Fruit fly (Drosophila melanogaster) whole organism, embryonic: ENCODE results near the gene ND-MNLL.

ENCODE experiments used
- Ada2b ChIP-seq: fragments of 200-800 bp; sonication (Bioruptor generic); IDR thresholded peaks from 2 replicates; pipeline ENCODE4 v1.3.6; 2022; ENCODE audit warnings: missing biosample characterization, missing genetic modification characterization
- Awh ChIP-seq: fragments of 200-800 bp; sonication (Bioruptor generic); IDR thresholded peaks from 2 replicates; pipeline ENCODE4, ENCODE4 v1.3.6; 2022; ENCODE audit warnings: missing biosample characterization, missing genetic modification characterization
- CG1024 ChIP-seq: fragments of 200-800 bp; sonication (Bioruptor generic); IDR thresholded peaks from 2 replicates; pipeline ENCODE4 v1.3.6; 2022; ENCODE audit warnings: missing biosample characterization, missing genetic modification characterization
- CG10267 ChIP-seq: fragments of 200-800 bp; sonication (Bioruptor generic); optimal IDR thresholded peaks from 2 replicates; lab custom pipeline; 2018; ENCODE audit warnings: missing biosample characterization, mild to moderate bottlenecking, missing genetic modification characterization, moderate library complexity
- CG10366 ChIP-seq: fragments of 200-800 bp; sonication (Bioruptor generic); IDR thresholded peaks from 2 replicates; pipeline ENCODE4 v1.3.6; 2022; ENCODE audit warnings: missing biosample characterization, missing genetic modification characterization
- CG10431 ChIP-seq: fragments of 200-800 bp; sonication (Bioruptor generic); optimal IDR thresholded peaks from 3 replicates; lab custom pipeline; 2018; ENCODE audit warnings: missing biosample characterization, mild to moderate bottlenecking, missing genetic modification characterization
- CG11456 ChIP-seq: fragments of 200-800 bp; sonication (Bioruptor generic); IDR thresholded peaks from 3 replicates; pipeline ENCODE4 v1.3.6; 2022; ENCODE audit warnings: missing biosample characterization, missing genetic modification characterization
- CG11696 ChIP-seq: fragments of 200-800 bp; sonication (Bioruptor generic); IDR thresholded peaks from 2 replicates; pipeline ENCODE4 v1.3.6; 2022; ENCODE audit warnings: missing biosample characterization, missing genetic modification characterization
- CG12942 ChIP-seq: fragments of 200-800 bp; sonication (Bioruptor generic); optimal IDR thresholded peaks from 3 replicates; lab custom pipeline; 2016; ENCODE audit warnings: missing biosample characterization, missing genetic modification characterization
- CG14050 ChIP-seq: fragments of 200-800 bp; sonication (Bioruptor generic); IDR thresholded peaks from 3 replicates; pipeline ENCODE4 v1.3.6; 2022; ENCODE audit warnings: missing biosample characterization, missing genetic modification characterization
- CG1603 ChIP-seq: fragments of 200-800 bp; sonication (Bioruptor generic); optimal IDR thresholded peaks from 2 replicates; lab custom pipeline; 2019; ENCODE audit warnings: missing biosample characterization, mild to moderate bottlenecking, missing genetic modification characterization, moderate library complexity
- CG17612 ChIP-seq: fragments of 200-800 bp; sonication (Bioruptor generic); IDR thresholded peaks from 2 replicates; pipeline ENCODE4 v1.3.6; 2022; ENCODE audit warnings: missing biosample characterization, missing genetic modification characterization
- CG3065 ChIP-seq: fragments of 200-800 bp; sonication (Bioruptor generic); optimal IDR thresholded peaks from 2 replicates; lab custom pipeline; 2016; ENCODE audit warnings: missing biosample characterization, missing genetic modification characterization
- CG3281 ChIP-seq: fragments of 200-800 bp; sonication (Bioruptor generic); optimal IDR thresholded peaks from 3 replicates; lab custom pipeline; 2017; ENCODE audit warnings: missing biosample characterization, mild to moderate bottlenecking, missing genetic modification characterization
- CG33557 ChIP-seq: fragments of 200-800 bp; sonication (Bioruptor generic); optimal IDR thresholded peaks from 2 replicates; lab custom pipeline; 2019; ENCODE audit warnings: missing biosample characterization, mild to moderate bottlenecking, missing genetic modification characterization, moderate library complexity
- CG4282 ChIP-seq: fragments of 200-800 bp; sonication (Bioruptor generic); optimal IDR thresholded peaks from 2 replicates; lab custom pipeline; 2016; ENCODE audit warnings: missing biosample characterization, missing genetic modification characterization
- CG4707 ChIP-seq: fragments of 200-800 bp; sonication (Bioruptor generic); optimal IDR thresholded peaks from 2 replicates; lab custom pipeline; 2018; ENCODE audit warnings: missing biosample characterization, mild to moderate bottlenecking, missing genetic modification characterization, moderate library complexity
- CG6654 ChIP-seq: fragments of 200-800 bp; sonication (Bioruptor generic); optimal IDR thresholded peaks from 2 replicates; lab custom pipeline; 2017; ENCODE audit warnings: missing biosample characterization, mild to moderate bottlenecking, missing genetic modification characterization
- CG6854 ChIP-seq: fragments of 200-800 bp; sonication (Bioruptor generic); optimal IDR thresholded peaks from 3 replicates; lab custom pipeline; 2017; ENCODE audit warnings: missing biosample characterization, mild to moderate bottlenecking, missing genetic modification characterization
- CG7963 ChIP-seq: fragments of 200-800 bp; sonication (Bioruptor generic); IDR thresholded peaks from 3 replicates; pipeline ENCODE4 v1.3.6; 2022; ENCODE audit warnings: missing biosample characterization, missing genetic modification characterization; ENCODE audit not compliant: partially characterized antibody
- CG8388 ChIP-seq: fragments of 200-800 bp; sonication (Bioruptor generic); optimal IDR thresholded peaks from 2 replicates; lab custom pipeline; 2019; ENCODE audit warnings: missing biosample characterization, mild to moderate bottlenecking, missing genetic modification characterization, moderate library complexity
- D ChIP-seq, 2 experiments: fragments of 200-800 bp in 1 of 2; fragments of >200 bp in 1 of 2; sonication (Bioruptor generic) in 1 of 2; optimal IDR thresholded peaks; 2 replicates in 1 of 2; 3 replicates in 1 of 2; lab custom pipeline; 2017; ENCODE audit warnings: mild to moderate bottlenecking in 1 of 2, missing biosample characterization in 1 of 2, missing genetic modification characterization in 1 of 2, missing genetic modification reagents in 1 of 2
- Dip2 ChIP-seq: fragments of 200-800 bp; sonication (Bioruptor generic); IDR thresholded peaks from 2 replicates; pipeline ENCODE4 v1.3.6; 2022; ENCODE audit warnings: missing biosample characterization, missing genetic modification characterization
- Dip3 ChIP-seq: fragments of 200-800 bp; sonication (Bioruptor generic); optimal IDR thresholded peaks from 3 replicates; lab custom pipeline; 2016; ENCODE audit warnings: missing biosample characterization, missing genetic modification characterization
- Eip74EF ChIP-seq, 2 experiments: fragments of 200-800 bp in 1 of 2; fragments of >200 bp in 1 of 2; sonication (Bioruptor generic) in 1 of 2; optimal IDR thresholded peaks; 2 replicates each; lab custom pipeline; 2017 to 2019; ENCODE audit warnings: missing biosample characterization in 2 of 2, missing genetic modification characterization in 2 of 2, mild to moderate bottlenecking in 1 of 2, moderate library complexity in 1 of 2
- Gsc ChIP-seq: fragments of 200-800 bp; sonication (Bioruptor generic); IDR thresholded peaks from 2 replicates; pipeline ENCODE4 v1.3.6; 2022; ENCODE audit warnings: missing biosample characterization, missing genetic modification characterization
- Hand ChIP-seq: fragments of 200-800 bp; sonication (Bioruptor generic); optimal IDR thresholded peaks from 2 replicates; lab custom pipeline; 2017; ENCODE audit warnings: mild to moderate bottlenecking, missing biosample characterization, missing genetic modification reagents, missing genetic modification characterization
- Hmx ChIP-seq: fragments of 200-800 bp; sonication (Bioruptor generic); optimal IDR thresholded peaks from 2 replicates; lab custom pipeline; 2016; ENCODE audit warnings: missing biosample characterization, missing genetic modification characterization
- Max ChIP-seq: fragments of 200-800 bp; sonication (Bioruptor generic); optimal IDR thresholded peaks from 2 replicates; lab custom pipeline; 2016; ENCODE audit warnings: missing biosample characterization, mild to moderate bottlenecking, missing genetic modification characterization
- Med ChIP-seq: fragments of 200-800 bp; sonication (Bioruptor generic); peaks from one replicate; lab custom pipeline; 2016; ENCODE audit warnings: missing biosample characterization, missing genetic modification characterization, mild to moderate bottlenecking, inconsistent platforms, moderate library complexity
- TFAM ChIP-seq: fragments of 200-800 bp; sonication (Bioruptor generic); optimal IDR thresholded peaks from 2 replicates; lab custom pipeline; 2017; ENCODE audit warnings: missing biosample characterization, missing genetic modification characterization, inconsistent platforms
- aop ChIP-seq: fragments of 200-800 bp; sonication (Bioruptor generic); IDR thresholded peaks from 2 replicates; pipeline ENCODE4 v1.3.6; 2022; ENCODE audit warnings: missing biosample characterization, missing genetic modification characterization
- btn ChIP-seq: fragments of 200-800 bp; sonication (Bioruptor generic); optimal IDR thresholded peaks from 2 replicates; lab custom pipeline; 2016; ENCODE audit warnings: missing biosample characterization, missing genetic modification characterization
- cas ChIP-seq: fragments of 200-800 bp; sonication (Bioruptor generic); IDR thresholded peaks from 2 replicates; pipeline ENCODE4 v1.3.6; 2022; ENCODE audit warnings: missing biosample characterization, missing genetic modification characterization
- chif ChIP-seq, 2 experiments: fragments of 200-800 bp; sonication (Bioruptor generic); optimal IDR thresholded peaks; 3 replicates each; lab custom pipeline; 2016; ENCODE audit warnings: missing biosample characterization in 2 of 2, missing genetic modification characterization in 2 of 2
- danr ChIP-seq: fragments of 200-800 bp; sonication (Bioruptor generic); IDR thresholded peaks from 2 replicates; pipeline ENCODE4 v1.3.6; 2022; ENCODE audit warnings: missing biosample characterization, missing genetic modification characterization
- dysf ChIP-seq: fragments of 200-800 bp; sonication (Bioruptor generic); IDR thresholded peaks from 3 replicates; pipeline ENCODE4 v1.3.6; 2022; ENCODE audit warnings: missing biosample characterization, missing genetic modification characterization
- eve ChIP-seq, 2 experiments: fragments of >200 bp; optimal IDR thresholded peaks; 2 replicates each; lab custom pipeline; 2017; ENCODE audit warnings: missing biosample characterization in 2 of 2, missing genetic modification characterization in 2 of 2
- jumu ChIP-seq: fragments of 200-800 bp; sonication (Bioruptor generic); optimal IDR thresholded peaks from 3 replicates; lab custom pipeline; 2016; ENCODE audit warnings: missing biosample characterization, missing genetic modification characterization
- lab ChIP-seq: fragments of 200-800 bp; sonication (Bioruptor generic); optimal IDR thresholded peaks from 3 replicates; lab custom pipeline; 2017; ENCODE audit warnings: missing biosample characterization, missing genetic modification characterization, mild to moderate bottlenecking, moderate library complexity, missing genetic modification reagents
- lbe ChIP-seq: fragments of 200-800 bp; sonication (Bioruptor generic); optimal IDR thresholded peaks from 2 replicates; lab custom pipeline; 2016; ENCODE audit warnings: missing biosample characterization, mild to moderate bottlenecking, missing genetic modification characterization
- nom ChIP-seq: fragments of 200-800 bp; sonication (Bioruptor generic); optimal IDR thresholded peaks from 2 replicates; lab custom pipeline; 2017; ENCODE audit warnings: missing biosample characterization, missing genetic modification characterization, mild to moderate bottlenecking, moderate library complexity, missing genetic modification reagents
- odd ChIP-seq: fragments of 200-800 bp; sonication (Bioruptor generic); optimal IDR thresholded peaks from 2 replicates; lab custom pipeline; 2017; ENCODE audit warnings: missing biosample characterization, mild to moderate bottlenecking, missing genetic modification characterization
- onecut ChIP-seq: fragments of 200-800 bp; sonication (Bioruptor generic); IDR thresholded peaks from 2 replicates; pipeline ENCODE4 v1.3.6; 2022; ENCODE audit warnings: missing biosample characterization, missing genetic modification characterization
- p53 ChIP-seq: fragments of 200-800 bp; sonication (Bioruptor generic); optimal IDR thresholded peaks from 2 replicates; lab custom pipeline; 2016; ENCODE audit warnings: missing biosample characterization, missing genetic modification characterization
- slbo ChIP-seq: fragments of 200-800 bp; sonication (Bioruptor generic); IDR thresholded peaks from 2 replicates; pipeline ENCODE4 v1.3.6; 2022; ENCODE audit warnings: missing biosample characterization, missing genetic modification characterization
- slou ChIP-seq: fragments of 200-800 bp; sonication (Bioruptor generic); optimal IDR thresholded peaks from 3 replicates; lab custom pipeline; 2016; ENCODE audit warnings: missing biosample characterization, missing genetic modification characterization
- sr ChIP-seq: fragments of 200-800 bp; sonication (Bioruptor generic); IDR thresholded peaks from 3 replicates; pipeline ENCODE4 v1.3.6; 2022; ENCODE audit warnings: missing biosample characterization, missing genetic modification characterization
- sug ChIP-seq: fragments of 200-800 bp; optimal IDR thresholded peaks from 2 replicates; lab custom pipeline; 2019; ENCODE audit warnings: missing biosample characterization, mild to moderate bottlenecking, missing genetic modification characterization, moderate library complexity
- zf30C ChIP-seq: fragments of 200-800 bp; sonication (Bioruptor generic); optimal IDR thresholded peaks from 3 replicates; lab custom pipeline; 2018; ENCODE audit warnings: missing biosample characterization, mild to moderate bottlenecking, missing genetic modification characterization

The ND-MNLL gene

DNA sequence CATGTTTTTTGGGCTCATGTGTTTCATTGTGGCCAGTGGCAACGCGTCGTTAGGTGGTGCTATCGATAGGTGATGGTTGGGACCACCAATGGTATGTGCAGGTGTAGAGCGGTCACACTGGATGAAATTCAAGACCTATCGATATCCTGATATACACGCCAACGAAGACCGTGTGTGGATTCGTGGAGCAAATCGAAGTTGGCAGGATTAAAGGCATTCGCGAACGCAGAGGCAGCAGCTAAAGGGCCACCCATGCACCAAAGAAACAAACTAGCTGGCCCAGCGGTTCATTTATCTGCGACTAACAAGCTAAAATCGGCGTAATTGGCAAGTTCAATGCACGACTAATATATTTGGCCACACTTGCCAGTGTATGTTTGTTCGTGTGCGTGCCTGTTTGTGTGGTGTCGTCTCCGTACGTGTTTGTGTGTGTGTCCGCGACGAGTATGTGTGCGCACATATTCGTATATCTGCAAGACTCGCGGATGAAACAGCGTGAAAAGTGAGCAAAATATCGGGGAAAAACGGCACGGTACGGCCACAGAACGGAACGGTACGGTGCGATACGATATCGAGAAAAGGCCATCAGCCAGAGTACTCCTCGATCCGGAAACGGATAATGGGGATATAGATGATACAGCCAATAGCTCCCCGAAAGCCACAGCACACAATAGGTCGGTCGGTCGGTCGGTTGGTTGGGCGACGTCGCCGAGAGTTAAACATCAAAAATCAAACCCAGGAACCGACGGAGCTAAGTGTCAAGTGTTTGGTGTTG is 42.4 kb upstream of the ND-MNLL start, which contains the start of gene Ubr3 (continued):
- TF ChIP-seq danr (GFP tag; lab: Robert Waterston, UW) (no peak), Hmx (GFP tag; lab: Kevin White, UChicago) (no peak), lab (GFP tag; lab: Kevin White, UChicago) (peak; percentile 47), Ada2b (GFP tag; lab: Robert Waterston, UW) (no peak), eve (GFP tag; optimal IDR thresholded peaks at IDR 0.05; lab: Kevin White, UChicago) (no peak), CG11456 (GFP tag; lab: Robert Waterston, UW) (no peak), TFAM (GFP tag; lab: Kevin White, UChicago) (no peak), chif (GFP tag; optimal IDR thresholded peaks at IDR 0.05; lab: Kevin White, UChicago) (no peak), Med (GFP tag; lab: Kevin White, UChicago) (peak; percentile 67), nom (GFP tag; lab: Kevin White, UChicago) (peak; percentile 32), Dip3 (GFP tag; lab: Kevin White, UChicago) (no peak), CG6654 (no peak), CG7963 (peak; percentile 74), CG1024 (GFP tag; lab: Robert Waterston, UW) (no peak), CG3065 (GFP tag; lab: Kevin White, UChicago) (no peak), btn (GFP tag; lab: Kevin White, UChicago) (no peak), CG10267 (tag; lab: Kevin White, UChicago) (no peak), onecut (GFP tag; lab: Robert Waterston, UW) (no peak), CG10366 (GFP tag; lab: Robert Waterston, UW) (no peak), CG3281 (GFP tag; lab: Kevin White, UChicago) (no peak), CG33557 (GFP tag; lab: Kevin White, UChicago) (no peak), D (optimal IDR thresholded peaks at IDR 0.05; lab: Kevin White, UChicago) (peak; percentile 91), D (GFP tag; optimal IDR thresholded peaks at IDR 0.05; lab: Kevin White, UChicago) (no peak), Dip2 (GFP tag; lab: Robert Waterston, UW) (no peak), CG11696 (GFP tag; lab: Robert Waterston, UW) (no peak), p53 (peak; percentile 27), CG10431 (GFP tag; lab: Kevin White, UChicago) (no peak), zf30C (GFP tag; lab: Kevin White, UChicago) (no peak), sr (GFP tag; lab: Robert Waterston, UW) (no peak), odd (no peak), jumu (GFP tag; lab: Kevin White, UChicago) (no peak), Gsc (no peak), aop (GFP tag; lab: Robert Waterston, UW) (no peak), Eip74EF (GFP tag; optimal IDR thresholded peaks at IDR 0.05; lab: Kevin White, UChicago) (no peak), CG8388 (GFP tag; lab: Kevin White, UChicago) (no peak), Awh (GFP tag; lab: Robert Waterston, UW) (no peak), cas (GFP tag; lab: Robert Waterston, UW) (no peak), CG14050 (GFP tag; lab: Robert Waterston, UW) (no peak), slbo (GFP tag; lab: Robert Waterston, UW) (no peak), CG4282 (GFP tag; lab: Kevin White, UChicago) (no peak), CG4707 (GFP tag; lab: Kevin White, UChicago) (no peak), CG6854 (no peak), Hand (GFP tag; lab: Kevin White, UChicago) (no peak), CG1603 (tag; lab: Kevin White, UChicago) (peak; percentile 71), dysf (GFP tag; lab: Robert Waterston, UW) (no peak), slou (GFP tag; lab: Kevin White, UChicago) (no peak), CG12942 (GFP tag; lab: Kevin White, UChicago) (no peak), CG17612 (no peak), sug (tag; lab: Kevin White, UChicago) (peak; percentile 57), lbe (GFP tag; lab: Kevin White, UChicago) (no peak), Max (GFP tag; lab: Kevin White, UChicago) (no peak)
